Worm (Caenorhabditis elegans) whole organism, late embryonic: ENCODE results near the gene C31H2.4.
A peak's percentile ranks its signal among the peaks of the same experiment; 100 is the strongest.

ENCODE experiments used
- C08G9.2 ChIP-seq: sonication (generic microtip); optimal IDR thresholded peaks from 2 replicates; lab custom pipeline; 2016; ENCODE audit warnings: mild to moderate bottlenecking, missing genetic modification characterization, moderate library complexity, missing compliant biosample characterization
- C38D4.7 ChIP-seq: fragments of 200-800 bp; sonication (Bioruptor generic); optimal IDR thresholded peaks from 2 replicates; lab custom pipeline; 2018; ENCODE audit warnings: mild to moderate bottlenecking, missing genetic modification characterization, moderate library complexity, missing compliant biosample characterization
- K02D7.2 ChIP-seq: sonication (generic microtip); optimal IDR thresholded peaks from 2 replicates; lab custom pipeline; 2017; ENCODE audit warnings: mild to moderate bottlenecking, missing genetic modification characterization, missing compliant biosample characterization
- K09A11.1 ChIP-seq: sonication (generic microtip); optimal IDR thresholded peaks from 2 replicates; lab custom pipeline; 2017; ENCODE audit warnings: antibody characterized with exemption, mild to moderate bottlenecking, missing genetic modification characterization, missing compliant biosample characterization; ENCODE audit not compliant: insufficient read depth
- T23F11.4 ChIP-seq: fragments of 200-800 bp; sonication (Bioruptor generic); optimal IDR thresholded peaks from 2 replicates; lab custom pipeline; 2018; ENCODE audit warnings: mild to moderate bottlenecking, missing genetic modification characterization, missing compliant biosample characterization
- ahr-1 ChIP-seq: sonication (generic microtip); optimal IDR thresholded peaks from 2 replicates; lab custom pipeline; 2016; ENCODE audit warnings: missing genetic modification characterization, missing compliant biosample characterization
- ama-1 ChIP-seq: fragments of 150-350 bp; optimal IDR thresholded peaks from 2 replicates; lab custom pipeline; 2014
- ceh-14 ChIP-seq: sonication (generic microtip); optimal IDR thresholded peaks from 2 replicates; lab custom pipeline; 2016; ENCODE audit warnings: missing genotype, missing genetic modification characterization, missing compliant biosample characterization
- ceh-18 ChIP-seq: sonication (generic microtip); optimal IDR thresholded peaks from 2 replicates; lab custom pipeline; 2016; ENCODE audit warnings: missing genetic modification characterization, missing compliant biosample characterization
- ceh-19 ChIP-seq: fragments of 200-800 bp; sonication (Bioruptor generic); optimal IDR thresholded peaks from 2 replicates; lab custom pipeline; 2018; ENCODE audit warnings: mild to moderate bottlenecking, missing genetic modification characterization, missing compliant biosample characterization
- ceh-2 ChIP-seq: sonication (generic microtip); optimal IDR thresholded peaks from 2 replicates; lab custom pipeline; 2016; ENCODE audit warnings: missing genotype, missing genetic modification characterization, missing compliant biosample characterization
- ceh-22 ChIP-seq: sonication (generic microtip); optimal IDR thresholded peaks from 2 replicates; lab custom pipeline; 2017; ENCODE audit warnings: missing biosample characterization, missing genetic modification characterization
- ceh-34 ChIP-seq: sonication (generic microtip); optimal IDR thresholded peaks from 2 replicates; lab custom pipeline; 2016; ENCODE audit warnings: mild to moderate bottlenecking, missing genetic modification characterization, missing compliant biosample characterization
- ceh-45 ChIP-seq: fragments of 200-800 bp; sonication (Bioruptor generic); IDR thresholded peaks from 2 replicates; pipeline ENCODE4 v1.3.6; 2022; ENCODE audit warnings: missing genetic modification reagents, missing genetic modification characterization, missing compliant biosample characterization
- ceh-48 ChIP-seq: sonication (generic microtip); optimal IDR thresholded peaks from 2 replicates; lab custom pipeline; 2016; ENCODE audit warnings: missing genetic modification characterization, inconsistent platforms, missing compliant biosample characterization
- ceh-6 ChIP-seq: fragments of 200-800 bp; sonication (Bioruptor generic); optimal IDR thresholded peaks from 2 replicates; lab custom pipeline; 2018; ENCODE audit warnings: mild to moderate bottlenecking, missing genetic modification characterization, missing compliant biosample characterization
- ceh-9 ChIP-seq: sonication (generic microtip); optimal IDR thresholded peaks from 2 replicates; lab custom pipeline; 2016; ENCODE audit warnings: mild to moderate bottlenecking, missing genetic modification characterization, inconsistent platforms, missing compliant biosample characterization
- che-1 ChIP-seq: sonication (generic microtip); optimal IDR thresholded peaks from 2 replicates; lab custom pipeline; 2016; ENCODE audit warnings: mild to moderate bottlenecking, missing genetic modification characterization, missing compliant biosample characterization
- dve-1 ChIP-seq: sonication (generic microtip); optimal IDR thresholded peaks from 2 replicates; lab custom pipeline; 2017; ENCODE audit warnings: antibody characterized with exemption, mild to moderate bottlenecking, missing genetic modification characterization, missing compliant biosample characterization
- eyg-1 ChIP-seq: sonication (generic microtip); optimal IDR thresholded peaks from 2 replicates; lab custom pipeline; 2016; ENCODE audit warnings: missing genotype, missing genetic modification characterization, missing compliant biosample characterization
- fax-1 ChIP-seq: sonication (generic microtip); optimal IDR thresholded peaks from 2 replicates; lab custom pipeline; 2016; ENCODE audit warnings: missing genotype, missing genetic modification characterization, missing compliant biosample characterization
- gmeb-2 ChIP-seq: sonication (generic microtip); optimal IDR thresholded peaks from 2 replicates; lab custom pipeline; 2016; ENCODE audit warnings: missing genetic modification characterization, inconsistent platforms, missing compliant biosample characterization
- hlh-30 ChIP-seq: sonication (generic microtip); optimal IDR thresholded peaks from 2 replicates; lab custom pipeline; 2017; ENCODE audit warnings: antibody characterized with exemption, missing genetic modification characterization, missing compliant biosample characterization; ENCODE audit not compliant: insufficient read depth
- hlh-6 ChIP-seq: sonication (generic microtip); optimal IDR thresholded peaks from 2 replicates; lab custom pipeline; 2016; ENCODE audit warnings: missing genotype, missing genetic modification characterization, missing compliant biosample characterization
- lim-6 ChIP-seq: sonication (generic microtip); optimal IDR thresholded peaks from 2 replicates; lab custom pipeline; 2016; ENCODE audit warnings: missing genetic modification characterization, missing compliant biosample characterization
- lin-11 ChIP-seq: fragments of 200-800 bp; sonication (Bioruptor generic); optimal IDR thresholded peaks from 2 replicates; lab custom pipeline; 2018; ENCODE audit warnings: mild to moderate bottlenecking, missing genetic modification characterization, missing compliant biosample characterization
- madf-2 ChIP-seq: sonication (generic microtip); optimal IDR thresholded peaks from 2 replicates; lab custom pipeline; 2017; ENCODE audit warnings: missing genetic modification characterization, missing compliant biosample characterization
- mec-3 ChIP-seq: sonication (generic microtip); optimal IDR thresholded peaks from 2 replicates; lab custom pipeline; 2016; ENCODE audit warnings: borderline replicate concordance, missing genetic modification characterization, missing compliant biosample characterization
- nfya-1 ChIP-seq: sonication (generic microtip); optimal IDR thresholded peaks from 2 replicates; lab custom pipeline; 2017; ENCODE audit warnings: missing genetic modification characterization, mild to moderate bottlenecking, missing compliant biosample characterization, antibody characterized with exemption, moderate library complexity
- nhr-232 ChIP-seq: sonication (generic microtip); optimal IDR thresholded peaks from 2 replicates; lab custom pipeline; 2016; ENCODE audit warnings: missing genetic modification characterization, missing compliant biosample characterization
- npax-4 ChIP-seq: sonication (generic microtip); optimal IDR thresholded peaks from 2 replicates; lab custom pipeline; 2016; ENCODE audit warnings: missing genetic modification characterization, missing compliant biosample characterization
- pat-9 ChIP-seq: fragments of 200-800 bp; sonication (Bioruptor generic); optimal IDR thresholded peaks from 2 replicates; lab custom pipeline; 2018; ENCODE audit warnings: mild to moderate bottlenecking, missing genetic modification characterization, moderate library complexity, missing compliant biosample characterization
- pax-1 ChIP-seq: fragments of 150-350 bp; optimal IDR thresholded peaks from 2 replicates; lab custom pipeline; 2014; ENCODE audit warnings: missing biosample characterization, missing genetic modification characterization
- pqm-1 ChIP-seq: sonication (generic microtip); optimal IDR thresholded peaks from 2 replicates; lab custom pipeline; 2016; ENCODE audit warnings: missing genetic modification characterization, missing compliant biosample characterization
- pros-1 ChIP-seq: fragments of 150-350 bp; optimal IDR thresholded peaks from 2 replicates; lab custom pipeline; 2014; ENCODE audit warnings: missing biosample characterization, missing genetic modification reagents, missing genetic modification characterization
- ref-2 ChIP-seq: sonication (generic microtip); optimal IDR thresholded peaks from 2 replicates; lab custom pipeline; 2016; ENCODE audit warnings: missing genetic modification characterization, missing compliant biosample characterization
- ttx-3 ChIP-seq: sonication (generic microtip); optimal IDR thresholded peaks from 2 replicates; lab custom pipeline; 2016; ENCODE audit warnings: missing genetic modification reagents, missing genetic modification characterization, missing compliant biosample characterization
- unc-3 ChIP-seq, 2 experiments: fragments of 200-800 bp in 1 of 2; sonication (Bioruptor generic) in 1 of 2; sonication (generic microtip) in 1 of 2; conservative IDR thresholded peaks in 1 of 2; optimal IDR thresholded peaks in 1 of 2; 2 replicates each; pipeline versions ENCODE4 v1.3.6 to Lab custom; 2016 to 2022; ENCODE audit warnings: missing compliant biosample characterization in 2 of 2, missing genetic modification characterization in 2 of 2, missing genetic modification reagents in 1 of 2
- unc-42 ChIP-seq: sonication (generic microtip); optimal IDR thresholded peaks from 2 replicates; lab custom pipeline; 2016; ENCODE audit warnings: missing genotype, missing genetic modification characterization, missing compliant biosample characterization
- ztf-16 ChIP-seq: sonication (generic microtip); optimal IDR thresholded peaks from 2 replicates; lab custom pipeline; 2017; ENCODE audit warnings: missing genetic modification characterization, missing compliant biosample characterization

C31H2.4 gene

ce11 chrX:5165037-5165436 lies 5.6 kb upstream of the C31H2.4 start, which contains the start of gene mans-3 (continued):
- peak; percentile 67 for TF ChIP-seq ztf-16
- no peak for TF ChIP-seq C08G9.2 (tag; lab: Kevin White, UChicago)
- peak; percentile 38 for TF ChIP-seq eyg-1 (tag; lab: Kevin White, UChicago)
- peak; percentile 56 for TF ChIP-seq gmeb-2 (tag; lab: Kevin White, UChicago)
- peak; percentile 76 for TF ChIP-seq unc-42
- peak; percentile 44 for TF ChIP-seq nhr-232
- peak; percentile 74 for TF ChIP-seq ttx-3 (tag; lab: Kevin White, UChicago)
- TF ChIP-seq ceh-9: no peak
- no peak for TF ChIP-seq lim-6 (tag; lab: Kevin White, UChicago)
- no peak for TF ChIP-seq mec-3 (tag; lab: Kevin White, UChicago)
- TF ChIP-seq npax-4: peak; percentile 22
- TF ChIP-seq pqm-1 (tag; lab: Kevin White, UChicago): no peak
- TF ChIP-seq ceh-18 (tag; lab: Kevin White, UChicago): peak; percentile 81
- peak; percentile 90 for TF ChIP-seq ref-2 (tag; lab: Kevin White, UChicago)
- TF ChIP-seq ceh-14: peak; percentile 39
- no peak for TF ChIP-seq ahr-1
- TF ChIP-seq ceh-6 (GFP tag; lab: Kevin White, UChicago): peak; percentile 29
- TF ChIP-seq pros-1 (tag; lab: Kevin White, UChicago): peak; percentile 44
- peak; percentile 60 for TF ChIP-seq unc-3 (GFP tag; conservative IDR thresholded peaks at IDR 0.05; lab: Robert Waterston, UW)
- peak; percentile 47 for TF ChIP-seq unc-3 (tag; optimal IDR thresholded peaks at IDR 0.05; lab: Kevin White, UChicago)
- peak; percentile 34 for TF ChIP-seq fax-1
- peak; percentile 10 for TF ChIP-seq che-1
- no peak for TF ChIP-seq C38D4.7 (GFP tag; lab: Kevin White, UChicago)
- TF ChIP-seq madf-2: no peak
- TF ChIP-seq hlh-30 (tag; lab: Kevin White, UChicago): peak; percentile 76
- peak; percentile 28; the same call in 1 of the 2 replicates for TF ChIP-seq ceh-45 (GFP tag; lab: Robert Waterston, UW)
- peak; percentile 20 for TF ChIP-seq ceh-48 (tag; lab: Kevin White, UChicago)
- no peak for TF ChIP-seq ama-1 (lab: Kevin White, UChicago)
- TF ChIP-seq T23F11.4 (GFP tag; lab: Kevin White, UChicago): peak; percentile 44
- TF ChIP-seq, all 69 proteins: peak for 46

DNA sequence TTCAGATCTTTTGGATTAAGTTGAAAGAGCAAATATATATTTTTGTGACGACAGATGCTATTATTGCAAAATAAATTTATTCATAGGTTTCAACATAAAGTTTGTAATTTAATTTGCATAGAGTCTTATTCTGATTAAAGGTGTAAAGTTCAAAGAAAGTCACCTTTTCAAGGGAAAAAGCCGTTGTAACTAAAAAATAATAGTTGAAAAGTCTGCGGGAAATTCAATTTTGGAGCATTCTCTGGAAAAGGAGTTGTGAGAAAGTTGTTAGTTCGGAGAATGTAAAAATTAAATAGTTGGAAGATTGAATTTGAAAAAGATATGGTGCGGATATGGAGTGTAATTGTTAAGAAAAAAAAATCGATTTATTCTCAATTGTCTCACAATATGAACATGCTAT lies 4.6 kb upstream of the C31H2.4 start:
- TF ChIP-seq mec-3 (tag; lab: Kevin White, UChicago) (no peak), ceh-2 (no peak), ceh-45 (GFP tag; lab: Robert Waterston, UW) (no peak), ceh-6 (GFP tag; lab: Kevin White, UChicago) (no peak)

ce11 chrX:5162755-5163154 lies 3.3 kb upstream of the C31H2.4 start, which contains the start of gene EGAP5.1:
Gene EGAP5.1, plus strand, starts transcription at chrX:5163055.
- no peak for TF ChIP-seq ceh-22 (tag; lab: Kevin White, UChicago)

ce11 chrX:5154278-5154677 lies 5.2 kb downstream of the C31H2.4 start, which contains the start of gene C31H2.3:
Gene C31H2.3, minus strand, starts transcription at chrX:5154378.
- TF ChIP-seq pax-1 (tag; lab: Kevin White, UChicago) (no peak), K09A11.1 (tag; lab: Kevin White, UChicago) (no peak), ceh-18 (tag; lab: Kevin White, UChicago) (no peak), dve-1 (tag; lab: Kevin White, UChicago) (no peak), K02D7.2 (no peak), C38D4.7 (GFP tag; lab: Kevin White, UChicago) (no peak), ceh-19 (no peak), pros-1 (tag; lab: Kevin White, UChicago) (no peak), ceh-2 (no peak), pat-9 (tag; lab: Kevin White, UChicago) (no peak), nhr-232 (no peak), hlh-6 (tag; lab: Kevin White, UChicago) (no peak), ceh-34 (tag; lab: Kevin White, UChicago) (no peak), nfya-1 (tag; lab: Kevin White, UChicago) (no peak), madf-2 (no peak), hlh-30 (tag; lab: Kevin White, UChicago) (no peak), lin-11 (tag; lab: Kevin White, UChicago) (no peak)
